Worm (Caenorhabditis elegans): Measurements from ENCODE around the gene R06B10.7.

- no peak for TF ChIP-seq unc-55 (GFP tag; optimal IDR thresholded peaks at IDR 0.05)
- no peak for TF ChIP-seq pqm-1 (tag; optimal IDR thresholded peaks at IDR 0.05)
- no peak for TF ChIP-seq F13H6.1 (tag; optimal IDR thresholded peaks at IDR 0.05)
- no peak for TF ChIP-seq nfya-1 (tag; optimal IDR thresholded peaks at IDR 0.05)
- TF ChIP-seq ceh-45 (GFP tag; IDR thresholded peaks at IDR 0.05) = no peak
- no peak for TF ChIP-seq pha-4 (tag; optimal IDR thresholded peaks at IDR 0.05)
- TF ChIP-seq unc-42 (tag; optimal IDR thresholded peaks at IDR 0.05) = no peak
- no peak for TF ChIP-seq ceh-24 (tag; optimal IDR thresholded peaks at IDR 0.05)
- no peak for TF ChIP-seq pha-2 (tag; optimal IDR thresholded peaks at IDR 0.05)
- no peak for TF ChIP-seq sdc-2 (tag; optimal IDR thresholded peaks at IDR 0.05)
- no peak for TF ChIP-seq unc-86 (tag; optimal IDR thresholded peaks at IDR 0.05)
Observed at ce11 chrIII:1037173-1037572, 36.0 kb upstream of the R06B10.7 start, which contains the start of the genes chin-1 and BE0003N10.1.
